ENCODE assay signal across 4 fruit fly cellular contexts in genomic region chr3R:16253427-16253883, dm6.
TF ChIP-seq lines count a peak whose summit lies in the region.

No protein-coding gene starts in this region.

TF ChIP-seq in whole organism, adult, 20 proteins besides CTCF, POLR2A, EP300 and RAD21 (continued from another document):
- peak; percentile 13 for TF ChIP-seq CG33017 (tag; optimal IDR thresholded peaks at IDR 0.05; lab: Kevin White, UChicago)

TF ChIP-seq in whole organism, embryonic, 481 proteins besides CTCF, POLR2A, EP300 and RAD21 (continued from another document and continues in another):
- TF ChIP-seq CG18262 (tag; optimal IDR thresholded peaks at IDR 0.05; lab: Kevin White, UChicago) (peak; percentile 90), rib (GFP tag; IDR thresholded peaks at IDR 0.05; lab: Robert Waterston, UW) (no peak), cg (GFP tag; optimal IDR thresholded peaks at IDR 0.05; lab: Kevin White, UChicago) (no peak), hth (optimal IDR thresholded peaks at IDR 0.05; lab: Kevin White, UChicago) (no peak), CG1233 (GFP tag; optimal IDR thresholded peaks at IDR 0.05; lab: Kevin White, UChicago) (peak; percentile 81), pfk (GFP tag; optimal IDR thresholded peaks at IDR 0.05; lab: Kevin White, UChicago) (no peak), CG6683 (GFP tag; optimal IDR thresholded peaks at IDR 0.05; lab: Kevin White, UChicago) (peak; percentile 72), CG4328 (GFP tag; optimal IDR thresholded peaks at IDR 0.05; lab: Kevin White, UChicago) (peak; percentile 82), ewg (GFP tag; optimal IDR thresholded peaks at IDR 0.05; lab: Kevin White, UChicago) (peak; percentile 62), CG10431 (GFP tag; optimal IDR thresholded peaks at IDR 0.05; lab: Kevin White, UChicago) (peak; percentile 56), Dip3 (GFP tag; optimal IDR thresholded peaks at IDR 0.05; lab: Kevin White, UChicago) (peak; percentile 43), HLH54F (GFP tag; optimal IDR thresholded peaks at IDR 0.05; lab: Kevin White, UChicago) (peak; percentile 14), al (GFP tag; IDR thresholded peaks at IDR 0.05; lab: Robert Waterston, UW) (no peak), usp (GFP tag; optimal IDR thresholded peaks at IDR 0.05; lab: Kevin White, UChicago) (no peak), CG7556 (GFP tag; optimal IDR thresholded peaks at IDR 0.05; lab: Kevin White, UChicago) (peak; percentile 95), CG17612 (GFP tag; IDR thresholded peaks at IDR 0.05; lab: Robert Waterston, UW) (no peak), CG7839 (tag; optimal IDR thresholded peaks at IDR 0.05; lab: Kevin White, UChicago) (peak; percentile 88), CG8388 (GFP tag; optimal IDR thresholded peaks at IDR 0.05; lab: Kevin White, UChicago) (peak; percentile 73), CG10209 (GFP tag; optimal IDR thresholded peaks at IDR 0.05; lab: Kevin White, UChicago) (peak; percentile 82), amos (GFP tag; IDR thresholded peaks at IDR 0.05; lab: Robert Waterston, UW; ENCODE audit: partially characterized antibody) (no peak), vvl (GFP tag; IDR thresholded peaks at IDR 0.05; lab: Robert Waterston, UW) (no peak), Sry-β (GFP tag; optimal IDR thresholded peaks at IDR 0.05; lab: Kevin White, UChicago) (peak; percentile 18), Sox100B (GFP tag; optimal IDR thresholded peaks at IDR 0.05; lab: Kevin White, UChicago) (peak; percentile 93), tin (GFP tag; optimal IDR thresholded peaks at IDR 0.05; lab: Kevin White, UChicago) (peak; percentile 58), dysf (GFP tag; IDR thresholded peaks at IDR 0.05; lab: Robert Waterston, UW) (no peak), kah (GFP tag; optimal IDR thresholded peaks at IDR 0.05; lab: Kevin White, UChicago) (peak; percentile 51), grn (GFP tag; optimal IDR thresholded peaks at IDR 0.05; lab: Kevin White, UChicago) (no peak), lbe (GFP tag; optimal IDR thresholded peaks at IDR 0.05; lab: Kevin White, UChicago) (peak; percentile 52), Ravus (GFP tag; IDR thresholded peaks at IDR 0.05; lab: Robert Waterston, UW) (no peak), tx (GFP tag; optimal IDR thresholded peaks at IDR 0.05; lab: Kevin White, UChicago) (no peak), CG7963 (GFP tag; IDR thresholded peaks at IDR 0.05; lab: Robert Waterston, UW; ENCODE audit: partially characterized antibody) (no peak), CG3838 (GFP tag; optimal IDR thresholded peaks at IDR 0.05; lab: Kevin White, UChicago) (no peak), onecut (GFP tag; IDR thresholded peaks at IDR 0.05; lab: Robert Waterston, UW) (peak; percentile 54), CG12236 (GFP tag; optimal IDR thresholded peaks at IDR 0.05; lab: Kevin White, UChicago) (no peak), NfI (GFP tag; optimal IDR thresholded peaks at IDR 0.05; lab: Kevin White, UChicago) (peak; percentile 66), CG2116 (GFP tag; optimal IDR thresholded peaks at IDR 0.05; lab: Kevin White, UChicago) (peak; percentile 34), exex (tag; optimal IDR thresholded peaks at IDR 0.05; lab: Kevin White, UChicago) (peak; percentile 49), mam (GFP tag; optimal IDR thresholded peaks at IDR 0.05; lab: Kevin White, UChicago) (no peak), HLHmδ (GFP tag; optimal IDR thresholded peaks at IDR 0.05; lab: Kevin White, UChicago) (no peak), Ssrp (tag; optimal IDR thresholded peaks at IDR 0.05; lab: Kevin White, UChicago) (peak; percentile 82), z (GFP tag; IDR thresholded peaks at IDR 0.05; lab: Robert Waterston, UW) (no peak), Opbp (GFP tag; IDR thresholded peaks at IDR 0.05; lab: Robert Waterston, UW; ENCODE audit: partially characterized antibody) (no peak), sc (optimal IDR thresholded peaks at IDR 0.05; lab: Kevin White, UChicago) (no peak), sc (GFP tag; optimal IDR thresholded peaks at IDR 0.05; lab: Kevin White, UChicago) (peak; percentile 63), CG17361 (GFP tag; IDR thresholded peaks at IDR 0.05; lab: Robert Waterston, UW) (no peak)

TF ChIP-seq in whole organism, prepupa, 60 proteins besides CTCF, POLR2A, EP300 and RAD21 (continued from another document):
- TF ChIP-seq CG6276 (GFP tag; optimal IDR thresholded peaks at IDR 0.05; lab: Kevin White, UChicago) (peak; percentile 81), Hr38 (GFP tag; optimal IDR thresholded peaks at IDR 0.05; lab: Kevin White, UChicago) (no peak), CG8632 (GFP tag; optimal IDR thresholded peaks at IDR 0.05; lab: Kevin White, UChicago) (peak; percentile 83), CG10669 (GFP tag; optimal IDR thresholded peaks at IDR 0.05; lab: Kevin White, UChicago) (peak; percentile 60), Eip75B (GFP tag; optimal IDR thresholded peaks at IDR 0.05; lab: Kevin White, UChicago) (peak; percentile 50), ss (GFP tag; optimal IDR thresholded peaks at IDR 0.05; lab: Kevin White, UChicago) (peak in 1 of 2 experiments; percentile 62), Eip93F (GFP tag; optimal IDR thresholded peaks at IDR 0.05; lab: Kevin White, UChicago) (peak; percentile 67), CG6808 (GFP tag; optimal IDR thresholded peaks at IDR 0.05; lab: Kevin White, UChicago) (peak; percentile 84), lz (GFP tag; optimal IDR thresholded peaks at IDR 0.05; lab: Kevin White, UChicago) (peak; percentile 72), fd85E (GFP tag; optimal IDR thresholded peaks at IDR 0.05; lab: Kevin White, UChicago) (no peak), Gug (GFP tag; IDR thresholded peaks at IDR 0.05; lab: Robert Waterston, UW) (no peak), eg (GFP tag; IDR thresholded peaks at IDR 0.05; lab: Robert Waterston, UW) (no peak), CG16779 (tag; optimal IDR thresholded peaks at IDR 0.05; lab: Kevin White, UChicago) (peak; percentile 31), dac (GFP tag; optimal IDR thresholded peaks at IDR 0.05; lab: Kevin White, UChicago) (peak; percentile 42), OdsH (GFP tag; optimal IDR thresholded peaks at IDR 0.05; lab: Kevin White, UChicago) (peak; percentile 81), salr (GFP tag; optimal IDR thresholded peaks at IDR 0.05; lab: Kevin White, UChicago) (peak in 1 of 2 experiments; percentile 77), fkh (GFP tag; optimal IDR thresholded peaks at IDR 0.05; lab: Kevin White, UChicago) (peak; percentile 0), spab (GFP tag; optimal IDR thresholded peaks at IDR 0.05; lab: Kevin White, UChicago) (peak; percentile 77), CG6163 (GFP tag; IDR thresholded peaks at IDR 0.05; lab: Robert Waterston, UW) (no peak), Smox (GFP tag; optimal IDR thresholded peaks at IDR 0.05; lab: Kevin White, UChicago) (peak; percentile 77), CG8319 (GFP tag; optimal IDR thresholded peaks at IDR 0.05; lab: Kevin White, UChicago) (peak; percentile 48), achi (GFP tag; optimal IDR thresholded peaks at IDR 0.05; lab: Kevin White, UChicago) (peak; percentile 85), Ets96B (tag; optimal IDR thresholded peaks at IDR 0.05; lab: Kevin White, UChicago) (peak; percentile 88), CG11762 (GFP tag; optimal IDR thresholded peaks at IDR 0.05; lab: Kevin White, UChicago; ENCODE audit: insufficient read depth) (peak; percentile 70), CG32006 (GFP tag; optimal IDR thresholded peaks at IDR 0.05; lab: Kevin White, UChicago) (peak; percentile 93), svp (GFP tag; lab: Kevin White, UChicago) (peak; percentile 86), CG6792 (GFP tag; optimal IDR thresholded peaks at IDR 0.05; lab: Kevin White, UChicago) (peak; percentile 83), Met (GFP tag; optimal IDR thresholded peaks at IDR 0.05; lab: Kevin White, UChicago) (peak; percentile 84), CG11902 (GFP tag; optimal IDR thresholded peaks at IDR 0.05; lab: Kevin White, UChicago) (peak; percentile 65), net (GFP tag; optimal IDR thresholded peaks at IDR 0.05; lab: Kevin White, UChicago) (peak; percentile 74), Eip78C (GFP tag; lab: Kevin White, UChicago) (peak; percentile 93), CG10631 (GFP tag; optimal IDR thresholded peaks at IDR 0.05; lab: Kevin White, UChicago) (peak; percentile 86), CG15336 (GFP tag; IDR thresholded peaks at IDR 0.05; lab: Robert Waterston, UW) (no peak), Hr4 (GFP tag; optimal IDR thresholded peaks at IDR 0.05; lab: Kevin White, UChicago) (peak; percentile 75), CG4318 (GFP tag; optimal IDR thresholded peaks at IDR 0.05; lab: Kevin White, UChicago) (peak; percentile 89), acj6 (GFP tag; optimal IDR thresholded peaks at IDR 0.05; lab: Kevin White, UChicago) (peak; percentile 82), cyc (GFP tag; optimal IDR thresholded peaks at IDR 0.05; lab: Kevin White, UChicago) (peak; percentile 45), Blimp-1 (GFP tag; optimal IDR thresholded peaks at IDR 0.05; lab: Kevin White, UChicago) (peak; percentile 71), Sox15 (GFP tag; optimal IDR thresholded peaks at IDR 0.05; lab: Kevin White, UChicago) (peak; percentile 71), CG9139 (GFP tag; optimal IDR thresholded peaks at IDR 0.05; lab: Kevin White, UChicago) (peak; percentile 21), vri (GFP tag; optimal IDR thresholded peaks at IDR 0.05; lab: Kevin White, UChicago) (no peak)

TF ChIP-seq in whole organism, wandering third instar larva, 38 proteins besides CTCF, POLR2A, EP300 and RAD21 (continued from another document):
- no peak for TF ChIP-seq pan (optimal IDR thresholded peaks at IDR 0.05; lab: Kevin White, UChicago)
- TF ChIP-seq br (GFP tag; optimal IDR thresholded peaks at IDR 0.05; lab: Kevin White, UChicago) = no peak
- TF ChIP-seq HLH106 (tag; optimal IDR thresholded peaks at IDR 0.05; lab: Kevin White, UChicago) = peak; percentile 85
- peak; percentile 71 for TF ChIP-seq dmrt93B (GFP tag; optimal IDR thresholded peaks at IDR 0.05; lab: Kevin White, UChicago)
- no peak for TF ChIP-seq Rel (GFP tag; optimal IDR thresholded peaks at IDR 0.05; lab: Kevin White, UChicago)
- no peak for TF ChIP-seq Rel (tag; optimal IDR thresholded peaks at IDR 0.05; lab: Kevin White, UChicago)
- peak; percentile 78 for TF ChIP-seq OdsH (GFP tag; optimal IDR thresholded peaks at IDR 0.05; lab: Kevin White, UChicago)
- no peak for TF ChIP-seq CG32264 (GFP tag; optimal IDR thresholded peaks at IDR 0.05; lab: Kevin White, UChicago)
- no peak for TF ChIP-seq Abd-B (GFP tag; optimal IDR thresholded peaks at IDR 0.05; lab: Kevin White, UChicago)
- no peak for TF ChIP-seq Dif (GFP tag; optimal IDR thresholded peaks at IDR 0.05; lab: Kevin White, UChicago; ENCODE audit: partially characterized antibody)
- TF ChIP-seq Hr78 (GFP tag; optimal IDR thresholded peaks at IDR 0.05; lab: Kevin White, UChicago) = no peak
- no peak for TF ChIP-seq Dfd (GFP tag; optimal IDR thresholded peaks at IDR 0.05; lab: Kevin White, UChicago)
- TF ChIP-seq rgr (GFP tag; optimal IDR thresholded peaks at IDR 0.05; lab: Kevin White, UChicago) = peak; percentile 68
- TF ChIP-seq tai (GFP tag; optimal IDR thresholded peaks at IDR 0.05; lab: Kevin White, UChicago) = no peak
- peak; percentile 24 for TF ChIP-seq ey (GFP tag; optimal IDR thresholded peaks at IDR 0.05; lab: Kevin White, UChicago)
